Fruit fly (Drosophila melanogaster) whole organism, embryonic: ENCODE measurements around the gene orb.

Experiments used
- Awh ChIP-seq: fragments of 200-800 bp; sonication (Bioruptor generic); IDR thresholded peaks from 2 replicates; pipeline ENCODE4, ENCODE4 v1.3.6; 2022; ENCODE audit warnings: missing biosample characterization, missing genetic modification characterization
- CG10543 ChIP-seq: fragments of 200-800 bp; sonication (Bioruptor generic); optimal IDR thresholded peaks from 3 replicates; lab custom pipeline; 2017; ENCODE audit warnings: missing biosample characterization, mild to moderate bottlenecking, missing genetic modification characterization, moderate library complexity
- CG11695 ChIP-seq: fragments of 200-800 bp; sonication (Bioruptor generic); IDR thresholded peaks from 3 replicates; pipeline ENCODE4 v1.3.6; 2022; ENCODE audit warnings: missing biosample characterization, missing genetic modification characterization
- CG12155 ChIP-seq: fragments of 200-800 bp; sonication (Bioruptor generic); optimal IDR thresholded peaks from 3 replicates; lab custom pipeline; 2016; ENCODE audit warnings: missing biosample characterization, missing genetic modification characterization
- CG12219 ChIP-seq: fragments of 200-800 bp; sonication (Bioruptor generic); optimal IDR thresholded peaks from 3 replicates; lab custom pipeline; 2018; ENCODE audit warnings: missing biosample characterization, mild to moderate bottlenecking, missing genetic modification characterization
- CG12391 ChIP-seq: fragments of 200-800 bp; sonication (Bioruptor generic); optimal IDR thresholded peaks from 3 replicates; lab custom pipeline; 2018; ENCODE audit warnings: missing biosample characterization, mild to moderate bottlenecking, missing genetic modification characterization, moderate library complexity
- CG13775 ChIP-seq: fragments of 200-800 bp; sonication (Bioruptor generic); optimal IDR thresholded peaks from 3 replicates; lab custom pipeline; 2017; ENCODE audit warnings: missing biosample characterization, mild to moderate bottlenecking, missing genetic modification characterization
- CG14667 ChIP-seq: fragments of 200-800 bp; sonication (Bioruptor generic); IDR thresholded peaks from 2 replicates; pipeline ENCODE4 v1.3.6; 2022; ENCODE audit warnings: missing biosample characterization, missing genetic modification characterization
- CG1792 ChIP-seq: fragments of 200-800 bp; sonication (Bioruptor generic); optimal IDR thresholded peaks from 2 replicates; lab custom pipeline; 2016; ENCODE audit warnings: missing biosample characterization, missing genetic modification characterization
- CG1832 ChIP-seq: fragments of 200-800 bp; sonication (Bioruptor generic); optimal IDR thresholded peaks from 2 replicates; lab custom pipeline; 2017; ENCODE audit warnings: missing biosample characterization, mild to moderate bottlenecking, missing genetic modification characterization, inconsistent platforms
- CG18599 ChIP-seq: fragments of 200-800 bp; sonication (Bioruptor generic); optimal IDR thresholded peaks from 3 replicates; lab custom pipeline; 2017; ENCODE audit warnings: missing biosample characterization, missing genetic modification characterization, mild to moderate bottlenecking, moderate library complexity, missing genetic modification reagents
- CG30431 ChIP-seq: fragments of 200-800 bp; sonication (Bioruptor generic); optimal IDR thresholded peaks from 2 replicates; lab custom pipeline; 2017; ENCODE audit warnings: missing biosample characterization, missing genetic modification characterization
- CG3163 ChIP-seq: fragments of 200-800 bp; sonication (Bioruptor generic); optimal IDR thresholded peaks from 3 replicates; lab custom pipeline; 2016; ENCODE audit warnings: missing biosample characterization, missing genetic modification characterization
- CG32767 ChIP-seq: fragments of 200-800 bp; sonication (Bioruptor generic); IDR thresholded peaks from 2 replicates; pipeline ENCODE4 v1.3.6; 2022; ENCODE audit warnings: missing biosample characterization, missing genetic modification characterization
- CG34376 ChIP-seq: fragments of 200-800 bp; sonication (Bioruptor generic); optimal IDR thresholded peaks from 2 replicates; lab custom pipeline; 2018; ENCODE audit warnings: missing biosample characterization, mild to moderate bottlenecking, missing genetic modification characterization
- CG4730 ChIP-seq: fragments of 200-800 bp; sonication (Bioruptor generic); IDR thresholded peaks from 2 replicates; pipeline ENCODE4 v1.3.6; 2022; ENCODE audit warnings: missing biosample characterization, missing genetic modification characterization
- CG6254 ChIP-seq: fragments of 200-800 bp; sonication (Bioruptor generic); optimal IDR thresholded peaks from 3 replicates; lab custom pipeline; 2017; ENCODE audit warnings: mild to moderate bottlenecking, missing biosample characterization, missing genetic modification reagents, missing genetic modification characterization
- CG6791 ChIP-seq: fragments of 200-800 bp; sonication (Bioruptor generic); IDR thresholded peaks from 3 replicates; pipeline ENCODE4 v1.3.6; 2022; ENCODE audit warnings: missing biosample characterization, missing genetic modification characterization; ENCODE audit not compliant: partially characterized antibody
- CG6854 ChIP-seq: fragments of 200-800 bp; sonication (Bioruptor generic); optimal IDR thresholded peaks from 3 replicates; lab custom pipeline; 2017; ENCODE audit warnings: missing biosample characterization, mild to moderate bottlenecking, missing genetic modification characterization
- CG9797 ChIP-seq: fragments of 200-800 bp; sonication (Bioruptor generic); optimal IDR thresholded peaks from 3 replicates; lab custom pipeline; 2018; ENCODE audit warnings: missing biosample characterization, mild to moderate bottlenecking, missing genetic modification characterization
- CoRest ChIP-seq: fragments of 200-800 bp; sonication (Bioruptor generic); optimal IDR thresholded peaks from 3 replicates; lab custom pipeline; 2018; ENCODE audit warnings: missing biosample characterization, mild to moderate bottlenecking, missing genetic modification characterization, moderate library complexity
- Hand ChIP-seq: fragments of 200-800 bp; sonication (Bioruptor generic); optimal IDR thresholded peaks from 2 replicates; lab custom pipeline; 2017; ENCODE audit warnings: mild to moderate bottlenecking, missing biosample characterization, missing genetic modification reagents, missing genetic modification characterization
- MBD-R2 ChIP-seq: fragments of 200-800 bp; sonication (Bioruptor generic); IDR thresholded peaks from 2 replicates; pipeline ENCODE4 v1.3.6; 2022; ENCODE audit warnings: missing biosample characterization, missing genetic modification characterization
- Nf-YA ChIP-seq: fragments of 200-800 bp; sonication (Bioruptor generic); IDR thresholded peaks from 2 replicates; pipeline ENCODE4 v1.3.6; 2022; ENCODE audit warnings: missing biosample characterization, missing genetic modification characterization
- Oaz ChIP-seq: fragments of 200-800 bp; sonication (Bioruptor generic); IDR thresholded peaks from 2 replicates; pipeline ENCODE4 v1.3.6; 2022; ENCODE audit warnings: missing biosample characterization, missing genetic modification characterization
- PHDP ChIP-seq: fragments of 200-800 bp; sonication (Bioruptor generic); optimal IDR thresholded peaks from 3 replicates; lab custom pipeline; 2018; ENCODE audit warnings: missing biosample characterization, mild to moderate bottlenecking, missing genetic modification characterization, moderate library complexity
- Pdp1 ChIP-seq, 2 experiments: fragments of 200-800 bp; sonication (Bioruptor generic); optimal IDR thresholded peaks; 3 replicates each; lab custom pipeline; 2016; ENCODE audit warnings: missing biosample characterization in 2 of 2, missing genetic modification characterization in 2 of 2, mild to moderate bottlenecking in 1 of 2, moderate library complexity in 1 of 2
- Scr ChIP-seq: fragments of 200-800 bp; sonication (Bioruptor generic); IDR thresholded peaks from 2 replicates; pipeline ENCODE4 v1.3.6; 2022; ENCODE audit warnings: missing biosample characterization, missing genetic modification characterization; ENCODE audit not compliant: partially characterized antibody
- Stat92E ChIP-seq, 3 experiments: fragments of >200 bp in 2 of 3; fragments of 200-800 bp in 1 of 3; sonication (Bioruptor generic) in 1 of 3; optimal IDR thresholded peaks; 2 replicates each; lab custom pipeline; 2017 to 2019; ENCODE audit warnings: missing biosample characterization in 3 of 3, missing genetic modification characterization in 3 of 3, mild to moderate bottlenecking in 1 of 3, moderate library complexity in 1 of 3
- amos ChIP-seq: fragments of 200-800 bp; sonication (Bioruptor generic); IDR thresholded peaks from 2 replicates; pipeline ENCODE4 v1.3.6; 2022; ENCODE audit warnings: missing biosample characterization, missing genetic modification characterization; ENCODE audit not compliant: partially characterized antibody
- ase ChIP-seq: fragments of 200-800 bp; sonication (Bioruptor generic); IDR thresholded peaks from 3 replicates; pipeline ENCODE4 v1.3.6; 2022; ENCODE audit warnings: missing biosample characterization, missing genetic modification characterization
- ato ChIP-seq: fragments of 200-800 bp; sonication (Bioruptor generic); IDR thresholded peaks from 2 replicates; pipeline ENCODE4 v1.3.6; 2022; ENCODE audit warnings: missing biosample characterization, missing genetic modification characterization; ENCODE audit not compliant: partially characterized antibody
- cg ChIP-seq: fragments of 200-800 bp; sonication (Bioruptor generic); optimal IDR thresholded peaks from 3 replicates; lab custom pipeline; 2019; ENCODE audit warnings: missing biosample characterization, mild to moderate bottlenecking, missing genetic modification characterization, moderate library complexity
- chn ChIP-seq: fragments of 200-800 bp; sonication (Bioruptor generic); optimal IDR thresholded peaks from 2 replicates; lab custom pipeline; 2016; ENCODE audit warnings: missing biosample characterization, missing genetic modification characterization
- disco-r ChIP-seq: fragments of 200-800 bp; sonication (Bioruptor generic); optimal IDR thresholded peaks from 2 replicates; lab custom pipeline; 2016; ENCODE audit warnings: missing biosample characterization, missing genetic modification characterization
- eve ChIP-seq, 2 experiments: fragments of >200 bp; optimal IDR thresholded peaks; 2 replicates each; lab custom pipeline; 2017; ENCODE audit warnings: missing biosample characterization in 2 of 2, missing genetic modification characterization in 2 of 2
- exex ChIP-seq: fragments of 200-800 bp; sonication (Bioruptor generic); optimal IDR thresholded peaks from 4 replicates; lab custom pipeline; 2018; ENCODE audit warnings: missing biosample characterization, mild to moderate bottlenecking, missing genetic modification characterization, moderate library complexity
- fu2 ChIP-seq: fragments of 200-800 bp; sonication (Bioruptor generic); optimal IDR thresholded peaks from 2 replicates; lab custom pipeline; 2016; ENCODE audit warnings: missing biosample characterization, missing genetic modification characterization
- gcm ChIP-seq: fragments of 200-800 bp; sonication (Bioruptor generic); optimal IDR thresholded peaks from 2 replicates; lab custom pipeline; 2019; ENCODE audit warnings: missing biosample characterization, mild to moderate bottlenecking, missing genetic modification characterization, moderate library complexity
- grau ChIP-seq: fragments of 200-800 bp; optimal IDR thresholded peaks from 3 replicates; lab custom pipeline; 2019; ENCODE audit warnings: missing biosample characterization, mild to moderate bottlenecking, missing genetic modification characterization, moderate library complexity
- ham ChIP-seq: fragments of 200-800 bp; sonication (Bioruptor generic); IDR thresholded peaks from 2 replicates; pipeline ENCODE4 v1.3.6; 2022; ENCODE audit warnings: missing biosample characterization, missing genetic modification characterization
- hth ChIP-seq: fragments of >200 bp; optimal IDR thresholded peaks from 2 replicates; lab custom pipeline; 2017; ENCODE audit warnings: inconsistent platforms
- mirr ChIP-seq: fragments of 200-800 bp; sonication (Bioruptor generic); optimal IDR thresholded peaks from 3 replicates; lab custom pipeline; 2018; ENCODE audit warnings: missing biosample characterization, mild to moderate bottlenecking, missing genetic modification characterization
- pum ChIP-seq: fragments of 200-800 bp; sonication (Bioruptor generic); optimal IDR thresholded peaks from 2 replicates; lab custom pipeline; 2016; ENCODE audit warnings: missing biosample characterization, missing genetic modification characterization
- pzg ChIP-seq: fragments of 200-800 bp; sonication (Bioruptor generic); optimal IDR thresholded peaks from 3 replicates; lab custom pipeline; 2018; ENCODE audit warnings: missing biosample characterization, mild to moderate bottlenecking, missing genetic modification characterization, moderate library complexity
- sd ChIP-seq: fragments of 200-800 bp; sonication (Bioruptor generic); optimal IDR thresholded peaks from 3 replicates; lab custom pipeline; 2018; ENCODE audit warnings: missing biosample characterization, mild to moderate bottlenecking, missing genetic modification characterization, moderate library complexity
- sob ChIP-seq: fragments of 200-800 bp; sonication (Bioruptor generic); IDR thresholded peaks from 2 replicates; pipeline ENCODE4 v1.3.6; 2022; ENCODE audit warnings: missing biosample characterization, missing genetic modification characterization
- tap ChIP-seq: fragments of 200-800 bp; optimal IDR thresholded peaks from 3 replicates; lab custom pipeline; 2019; ENCODE audit warnings: missing biosample characterization, mild to moderate bottlenecking, missing genetic modification characterization, moderate library complexity
- trh ChIP-seq: fragments of 200-800 bp; sonication (Bioruptor generic); optimal IDR thresholded peaks from 2 replicates; lab custom pipeline; 2016; ENCODE audit warnings: missing biosample characterization, missing genetic modification characterization
- yki ChIP-seq: fragments of >200 bp; optimal IDR thresholded peaks from 3 replicates; lab custom pipeline; 2018
- z ChIP-seq: fragments of 200-800 bp; sonication (Bioruptor generic); IDR thresholded peaks from 3 replicates; pipeline ENCODE4 v1.3.6; 2022; ENCODE audit warnings: missing biosample characterization, missing genetic modification characterization

Gene orb

DNA sequence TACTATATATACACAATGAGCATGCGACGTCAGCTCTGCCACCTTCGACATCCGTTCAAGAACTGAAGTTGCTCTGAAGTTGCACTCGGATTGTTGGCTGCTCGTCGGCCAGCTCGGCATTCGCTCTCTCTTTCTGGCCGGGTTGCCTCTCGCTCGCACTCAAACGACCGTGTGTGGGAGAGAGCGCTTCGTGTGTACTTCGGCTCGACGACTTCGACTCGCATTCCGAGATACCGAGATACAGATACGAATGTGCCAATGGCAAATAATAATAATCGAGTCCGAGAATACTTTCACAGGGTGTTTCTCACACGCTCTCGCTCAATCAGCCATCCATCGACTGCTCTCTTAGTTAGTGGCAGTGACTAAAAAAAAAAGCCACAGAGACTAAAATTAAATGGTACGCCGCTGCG is 14.7 kb upstream of the orb start (continued):
- TF ChIP-seq Stat92E (GFP tag; optimal IDR thresholded peaks at IDR 0.05; lab: Kevin White, UChicago) (peak in 1 of 3 experiments; percentile 25), CG12219 (peak; percentile 31), CoRest (tag; lab: Kevin White, UChicago) (peak; percentile 46), CG30431 (GFP tag; lab: Kevin White, UChicago) (no peak), sd (tag; lab: Kevin White, UChicago) (peak; percentile 100), amos (GFP tag; lab: Robert Waterston, UW) (peak; percentile 32; the same call in 1 of the 2 replicates), grau (tag; lab: Kevin White, UChicago) (peak; percentile 17), tap (tag; lab: Kevin White, UChicago) (no peak), z (peak; percentile 84), cg (peak; percentile 61), CG12155 (GFP tag; lab: Kevin White, UChicago) (peak; percentile 23), pzg (no peak), ato (GFP tag; lab: Robert Waterston, UW) (peak; percentile 59), Hand (GFP tag; lab: Kevin White, UChicago) (peak; percentile 5), CG4730 (GFP tag; lab: Robert Waterston, UW) (no peak), CG3163 (GFP tag; lab: Kevin White, UChicago) (peak; percentile 36), CG13775 (GFP tag; lab: Kevin White, UChicago) (no peak), Scr (peak; percentile 41), chn (GFP tag; lab: Kevin White, UChicago) (peak; percentile 3), CG6854 (GFP tag; lab: Kevin White, UChicago) (peak; percentile 39), exex (tag; lab: Kevin White, UChicago) (peak; percentile 22), CG34376 (peak; percentile 79), Awh (no peak; the same call in 1 of the 2 replicates), CG18599 (peak; percentile 15), sob (GFP tag; lab: Robert Waterston, UW) (peak; percentile 60), ham (no peak), pum (GFP tag; lab: Kevin White, UChicago) (no peak), mirr (peak; percentile 60), CG6254 (GFP tag; lab: Kevin White, UChicago) (peak; percentile 99), Oaz (GFP tag; lab: Robert Waterston, UW) (no peak), Pdp1 (GFP tag; optimal IDR thresholded peaks at IDR 0.05; lab: Kevin White, UChicago) (peak in 1 of 2 experiments; percentile 31), CG9797 (no peak), Nf-YA (peak; percentile 83), PHDP (peak; percentile 38), gcm (GFP tag; lab: Kevin White, UChicago) (peak; percentile 19), CG1792 (GFP tag; lab: Kevin White, UChicago) (no peak), CG14667 (GFP tag; lab: Robert Waterston, UW) (no peak), hth (lab: Kevin White, UChicago) (no peak), CG12391 (peak; percentile 18), trh (no peak), eve (GFP tag; optimal IDR thresholded peaks at IDR 0.05; lab: Kevin White, UChicago) (no peak), fu2 (GFP tag; lab: Kevin White, UChicago) (no peak), CG11695 (GFP tag; lab: Robert Waterston, UW) (peak; percentile 48; the same call in 1 of the 3 replicates), MBD-R2 (GFP tag; lab: Robert Waterston, UW) (no peak), CG10543 (GFP tag; lab: Kevin White, UChicago) (peak; percentile 76), ase (GFP tag; lab: Robert Waterston, UW) (no peak; the same call in 2 of the 3 replicates), disco-r (GFP tag; lab: Kevin White, UChicago) (no peak), yki (lab: Kevin White, UChicago) (peak; percentile 1), CG32767 (GFP tag; lab: Robert Waterston, UW) (peak; percentile 72), CG6791 (GFP tag; lab: Robert Waterston, UW) (peak; percentile 37; the same call in 1 of the 3 replicates), CG1832 (peak; percentile 96)
